Fruit fly (Drosophila melanogaster): ENCODE data around the gene Tmhs.

Gene Tmhs

dm6 chr3L:1886125-1886544 lies 678 bp downstream of the Tmhs start (continued):
- TF ChIP-seq pan (optimal IDR thresholded peaks at IDR 0.05): no peak
- no peak for TF ChIP-seq Mio (GFP tag; optimal IDR thresholded peaks at IDR 0.05)
- peak; percentile 87 for TF ChIP-seq Sp1 (GFP tag; optimal IDR thresholded peaks at IDR 0.05)
- peak; percentile 79 for TF ChIP-seq tai (GFP tag; optimal IDR thresholded peaks at IDR 0.05)
- peak; percentile 90 for TF ChIP-seq fru (GFP tag; optimal IDR thresholded peaks at IDR 0.05)
- peak; percentile 54 for TF ChIP-seq Rel (GFP tag; optimal IDR thresholded peaks at IDR 0.05)
- TF ChIP-seq Rel (tag; optimal IDR thresholded peaks at IDR 0.05): peak; percentile 60
- peak; percentile 74 for TF ChIP-seq Hnf4 (GFP tag; optimal IDR thresholded peaks at IDR 0.05)
- peak; percentile 88 for TF ChIP-seq rgr (GFP tag; optimal IDR thresholded peaks at IDR 0.05)
- TF ChIP-seq Vsx2 (GFP tag; optimal IDR thresholded peaks at IDR 0.05; ENCODE audit: partially characterized antibody): no peak
- TF ChIP-seq psq (GFP tag; optimal IDR thresholded peaks at IDR 0.05): peak; percentile 80

dm6 chr3L:1887929-1888529 lies 2.6 kb downstream of the Tmhs start:
- TF ChIP-seq Hr83 (GFP tag; optimal IDR thresholded peaks at IDR 0.05; ENCODE audit: poor library complexity, severe bottlenecking) (no peak), brk (GFP tag; optimal IDR thresholded peaks at IDR 0.05) (no peak), sv (GFP tag; optimal IDR thresholded peaks at IDR 0.05) (no peak), CG32264 (GFP tag; optimal IDR thresholded peaks at IDR 0.05) (no peak), psq (GFP tag; optimal IDR thresholded peaks at IDR 0.05) (no peak), Dfd (GFP tag; optimal IDR thresholded peaks at IDR 0.05) (no peak)

- TF ChIP-seq lola (GFP tag; optimal IDR thresholded peaks at IDR 0.05) (no peak), h (GFP tag; optimal IDR thresholded peaks at IDR 0.05) (no peak), Vsx2 (GFP tag; optimal IDR thresholded peaks at IDR 0.05; ENCODE audit: partially characterized antibody) (peak; percentile 2), ey (GFP tag; optimal IDR thresholded peaks at IDR 0.05) (no peak), Myc (optimal IDR thresholded peaks at IDR 0.05) (peak; percentile 60), Dif (GFP tag; optimal IDR thresholded peaks at IDR 0.05; ENCODE audit: partially characterized antibody) (peak; percentile 60), dsf (GFP tag; optimal IDR thresholded peaks at IDR 0.05; ENCODE audit: borderline replicate concordance) (no peak), brk (GFP tag; optimal IDR thresholded peaks at IDR 0.05) (no peak), Jra (GFP tag; optimal IDR thresholded peaks at IDR 0.05) (no peak), tai (GFP tag; optimal IDR thresholded peaks at IDR 0.05) (no peak)
Measured at dm6 chr3L:1890941-1891340, 5.5 kb downstream of the Tmhs start.

dm6 chr3L:1891914-1892313 lies 6.5 kb downstream of the Tmhs start:
- TF ChIP-seq jim (GFP tag; optimal IDR thresholded peaks at IDR 0.05) (no peak), Myc (optimal IDR thresholded peaks at IDR 0.05) (peak; percentile 29)

dm6 chr3L:1897709-1898108 lies 12.3 kb downstream of the Tmhs start:
- TF ChIP-seq Hnf4 (GFP tag; optimal IDR thresholded peaks at IDR 0.05) (no peak), OdsH (GFP tag; optimal IDR thresholded peaks at IDR 0.05) (no peak), Hr83 (GFP tag; optimal IDR thresholded peaks at IDR 0.05; ENCODE audit: poor library complexity, severe bottlenecking) (no peak), Mio (GFP tag; optimal IDR thresholded peaks at IDR 0.05) (no peak)

- TF ChIP-seq Mio (GFP tag; optimal IDR thresholded peaks at IDR 0.05) (no peak), brk (GFP tag; optimal IDR thresholded peaks at IDR 0.05) (no peak), Abd-B (GFP tag; optimal IDR thresholded peaks at IDR 0.05) (no peak), tai (GFP tag; optimal IDR thresholded peaks at IDR 0.05) (no peak), Vsx2 (GFP tag; optimal IDR thresholded peaks at IDR 0.05; ENCODE audit: partially characterized antibody) (no peak), dmrt93B (GFP tag; optimal IDR thresholded peaks at IDR 0.05) (no peak), CG32264 (GFP tag; optimal IDR thresholded peaks at IDR 0.05) (no peak), Myc (optimal IDR thresholded peaks at IDR 0.05) (no peak), usp (GFP tag; optimal IDR thresholded peaks at IDR 0.05) (no peak), Dfd (GFP tag; optimal IDR thresholded peaks at IDR 0.05) (no peak), N (GFP tag; optimal IDR thresholded peaks at IDR 0.05) (no peak), Jra (GFP tag; optimal IDR thresholded peaks at IDR 0.05) (no peak), br (GFP tag; optimal IDR thresholded peaks at IDR 0.05) (no peak), psq (GFP tag; optimal IDR thresholded peaks at IDR 0.05) (no peak), foxo (GFP tag; optimal IDR thresholded peaks at IDR 0.05) (no peak), dl (GFP tag; optimal IDR thresholded peaks at IDR 0.05; ENCODE audit: insufficient read depth in 1 of 2, partially characterized antibody in 2 of 2) (no peak), ey (GFP tag; optimal IDR thresholded peaks at IDR 0.05) (no peak)
Measured at dm6 chr3L:1899616-1900015, 14.2 kb downstream of the Tmhs start.
